Fruit fly (Drosophila melanogaster): ENCODE results near the gene CG31253.

The CG31253 gene

DNA sequence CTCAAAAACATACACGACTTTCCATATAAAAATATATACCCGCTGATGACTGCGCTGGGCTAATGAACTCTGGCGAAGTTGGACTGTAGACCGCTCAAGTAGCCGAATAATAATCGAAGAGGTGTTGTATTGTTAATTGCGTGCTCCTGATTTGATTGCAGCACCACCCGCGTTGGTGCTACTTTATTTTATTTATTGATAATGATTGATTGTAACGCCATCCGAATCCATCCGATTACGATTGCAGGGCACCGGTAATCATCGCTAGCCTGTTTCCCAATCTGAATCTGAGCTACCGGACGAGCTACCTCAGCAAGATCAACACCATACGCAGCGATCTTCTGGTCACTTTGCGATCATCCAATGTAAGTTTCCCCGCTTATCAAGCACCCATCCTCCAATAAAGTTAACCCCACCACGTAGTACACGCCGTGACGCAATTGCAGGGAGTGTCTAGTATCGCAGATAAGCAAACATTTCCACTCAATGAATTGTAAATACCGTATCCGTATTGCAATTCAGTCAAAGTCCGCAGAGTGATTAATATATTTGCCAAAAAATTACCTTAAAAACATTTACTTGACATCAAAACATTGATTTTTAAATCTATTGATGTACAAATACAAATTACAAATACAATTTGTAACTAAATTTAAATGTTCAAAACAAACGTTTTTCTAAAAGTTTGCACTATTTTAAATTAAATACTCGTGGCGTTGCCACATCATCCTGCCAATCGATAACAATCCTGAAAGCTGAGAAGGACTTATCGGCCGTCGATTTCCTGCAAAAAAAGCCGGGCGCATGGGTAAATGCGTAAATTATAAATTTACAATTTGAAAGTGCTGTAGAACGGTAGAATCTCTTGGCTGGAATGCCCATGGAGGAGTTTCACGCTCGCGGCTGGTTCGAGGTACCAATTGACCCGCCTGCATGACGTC lies 31.1 kb downstream of the CG31253 start (continued):
- peak; percentile 21 for TF ChIP-seq CG7987 (GFP tag; optimal IDR thresholded peaks at IDR 0.05)
- TF ChIP-seq nom (GFP tag; optimal IDR thresholded peaks at IDR 0.05) = peak; percentile 31
- peak; percentile 29 for TF ChIP-seq Myb (GFP tag; optimal IDR thresholded peaks at IDR 0.05)
- 0 out of 2 replicates have a peak, but pooled peaks have one; percentile 9 for TF ChIP-seq amos (GFP tag; IDR thresholded peaks at IDR 0.05; ENCODE audit: partially characterized antibody)
- TF ChIP-seq ewg (GFP tag; optimal IDR thresholded peaks at IDR 0.05) = peak; percentile 29
- no peak for TF ChIP-seq Fer1 (GFP tag; optimal IDR thresholded peaks at IDR 0.05)
- peak; percentile 56 for TF ChIP-seq sens (GFP tag)
- no peak for TF ChIP-seq HLH4C (GFP tag; IDR thresholded peaks at IDR 0.05; ENCODE audit: partially characterized antibody)
- 0 out of 2 replicates have a peak, but pooled peaks have one; percentile 25 for TF ChIP-seq MBD-R2 (GFP tag; IDR thresholded peaks at IDR 0.05)
- peak; percentile 59 for TF ChIP-seq CG2116 (GFP tag; optimal IDR thresholded peaks at IDR 0.05)
- TF ChIP-seq Pdp1 (GFP tag; optimal IDR thresholded peaks at IDR 0.05) = peak in 1 of 2 experiments; percentile 75
- TF ChIP-seq stwl (tag; optimal IDR thresholded peaks at IDR 0.05) = peak; percentile 54

dm6 chr3R:27928140-27928539 lies 32.2 kb downstream of the CG31253 start, which contains the start of gene nenya:
Gene nenya, minus strand, starts transcription at chr3R:27928174.
- TF ChIP-seq grau (tag; optimal IDR thresholded peaks at IDR 0.05) (peak; percentile 67), az2 (GFP tag; optimal IDR thresholded peaks at IDR 0.05) (no peak), CG6654 (GFP tag; optimal IDR thresholded peaks at IDR 0.05) (no peak), Myb (GFP tag; optimal IDR thresholded peaks at IDR 0.05) (peak; percentile 67), corto (GFP tag; optimal IDR thresholded peaks at IDR 0.05) (no peak), row (GFP tag; IDR thresholded peaks at IDR 0.05) (peak; percentile 51), Med (GFP tag) (peak; percentile 54), trem (tag; optimal IDR thresholded peaks at IDR 0.05) (peak; percentile 6)

DNA sequence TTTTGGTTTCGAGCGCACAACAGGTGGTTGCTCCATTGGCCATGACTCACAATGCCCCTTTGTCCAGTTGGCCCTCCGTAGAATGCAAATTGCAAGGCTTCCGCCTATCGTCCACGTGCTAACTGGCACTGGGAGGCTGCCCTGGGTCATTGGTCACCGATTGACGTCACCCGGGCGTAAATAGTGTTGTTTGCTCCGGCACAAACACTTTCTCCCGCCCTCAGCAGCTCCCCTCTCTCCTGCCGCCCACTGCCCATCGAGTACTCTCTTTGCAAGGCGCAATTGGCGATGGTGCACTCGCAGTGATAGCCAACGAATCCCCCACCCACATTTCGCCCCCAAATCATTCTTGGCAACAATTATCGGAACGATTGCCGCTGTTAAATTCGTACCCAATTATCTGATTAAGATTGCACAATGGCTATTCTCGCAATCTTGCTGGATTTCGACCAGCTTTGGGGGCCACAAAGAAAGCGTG lies 33.6 kb downstream of the CG31253 start:
- TF ChIP-seq Dref (GFP tag; IDR thresholded peaks at IDR 0.05) (0 out of 2 replicates have a peak, but pooled peaks have one; percentile 24), nom (GFP tag; optimal IDR thresholded peaks at IDR 0.05) (peak; percentile 2), kah (GFP tag; optimal IDR thresholded peaks at IDR 0.05) (peak; percentile 79), Med (GFP tag) (peak; percentile 45), ara (GFP tag; IDR thresholded peaks at IDR 0.05) (no peak), wdn (GFP tag; IDR thresholded peaks at IDR 0.05) (0 out of 2 replicates have a peak, but pooled peaks have one; percentile 17), zfh1 (GFP tag; IDR thresholded peaks at IDR 0.05) (0 out of 3 replicates have a peak, but pooled peaks have one; percentile 44), gsb (GFP tag; IDR thresholded peaks at IDR 0.05) (0 out of 2 replicates have a peak, but pooled peaks have one; percentile 38), CG14860 (GFP tag; IDR thresholded peaks at IDR 0.05; ENCODE audit: partially characterized antibody) (0 out of 3 replicates have a peak, but pooled peaks have one; percentile 13), CG12071 (GFP tag; optimal IDR thresholded peaks at IDR 0.05) (no peak), CG10565 (GFP tag; optimal IDR thresholded peaks at IDR 0.05) (no peak), sug (tag; optimal IDR thresholded peaks at IDR 0.05) (peak; percentile 27), Ets65A (GFP tag) (peak; percentile 70), crol (GFP tag; IDR thresholded peaks at IDR 0.05) (peak; percentile 53; the same call in 1 of the 2 replicates), Jarid2 (GFP tag; optimal IDR thresholded peaks at IDR 0.05) (no peak), Rfx (GFP tag; IDR thresholded peaks at IDR 0.05) (0 out of 2 replicates have a peak, but pooled peaks have one; percentile 14), exex (tag; optimal IDR thresholded peaks at IDR 0.05) (peak; percentile 62), slbo (GFP tag; IDR thresholded peaks at IDR 0.05) (0 out of 2 replicates have a peak, but pooled peaks have one; percentile 7)
